Worm (Caenorhabditis elegans): ENCODE measurements around the gene srz-24.

srz-24 gene

ce11 chrIV:4953887-4954286, 27.0 kb downstream of the srz-24 start, which contains the start of gene str-163 (continued):
- TF ChIP-seq hlh-17 (GFP tag; optimal IDR thresholded peaks at IDR 0.05; ENCODE audit: borderline replicate concordance) (no peak), aly-2 (tag; optimal IDR thresholded peaks at IDR 0.05) (no peak)

ce11 chrIV:4945771-4946170, 35.2 kb downstream of the srz-24 start, which contains the start of gene str-169:
Gene str-169, plus strand, starts transcription at chrIV:4946071.
- peak; percentile 17 for TF ChIP-seq fkh-8 (tag; optimal IDR thresholded peaks at IDR 0.05)
- TF ChIP-seq jun-1 (tag; optimal IDR thresholded peaks at IDR 0.05), result no peak

ce11 chrIV:4941681-4942080, 39.2 kb downstream of the srz-24 start, which contains the start of gene Y9C9A.5:
Gene Y9C9A.5, plus strand, starts transcription at chrIV:4941981.
- TF ChIP-seq ces-1 (GFP tag; optimal IDR thresholded peaks at IDR 0.05), result no peak
- TF ChIP-seq blmp-1 (tag; optimal IDR thresholded peaks at IDR 0.05), result no peak
- no peak for TF ChIP-seq skn-1 (tag; optimal IDR thresholded peaks at IDR 0.05)
- TF ChIP-seq nhr-71 (tag; optimal IDR thresholded peaks at IDR 0.05), result no peak
- TF ChIP-seq pax-3 (tag; optimal IDR thresholded peaks at IDR 0.05), result no peak
- no peak for TF ChIP-seq ceh-8 (GFP tag; optimal IDR thresholded peaks at IDR 0.05)
- no peak for TF ChIP-seq rnt-1 (tag; optimal IDR thresholded peaks at IDR 0.05)
- no peak for TF ChIP-seq egl-13 (tag; optimal IDR thresholded peaks at IDR 0.05)
- TF ChIP-seq mef-2 (tag; optimal IDR thresholded peaks at IDR 0.05), result no peak
- TF ChIP-seq C16A3.4 (tag; optimal IDR thresholded peaks at IDR 0.05), result no peak
- TF ChIP-seq fkh-4 (tag; optimal IDR thresholded peaks at IDR 0.05; ENCODE audit: borderline replicate concordance), result no peak
- TF ChIP-seq lin-14 (GFP tag; optimal IDR thresholded peaks at IDR 0.05), result no peak
- no peak for TF ChIP-seq aly-2 (tag; optimal IDR thresholded peaks at IDR 0.05)
- no peak for TF ChIP-seq mep-1 (tag; optimal IDR thresholded peaks at IDR 0.05)
- no peak for TF ChIP-seq aha-1 (tag; optimal IDR thresholded peaks at IDR 0.05)
- TF ChIP-seq irx-1 (tag; optimal IDR thresholded peaks at IDR 0.05), result no peak
- no peak for TF ChIP-seq lsy-2 (tag; optimal IDR thresholded peaks at IDR 0.05)
- no peak for TF ChIP-seq ceh-63 (GFP tag; optimal IDR thresholded peaks at IDR 0.05)
- no peak for TF ChIP-seq C04F5.9 (tag; optimal IDR thresholded peaks at IDR 0.05)

ce11 chrIV:4938664-4939063, 42.3 kb downstream of the srz-24 start, which contains the start of gene str-168:
Gene str-168, plus strand, starts transcription at chrIV:4938964.
- TF ChIP-seq nhr-12 (tag; optimal IDR thresholded peaks at IDR 0.05) (no peak), elt-2 (tag; optimal IDR thresholded peaks at IDR 0.05) (no peak), nhr-90 (tag; optimal IDR thresholded peaks at IDR 0.05; ENCODE audit: poor library complexity) (no peak), lin-35 (GFP tag; optimal IDR thresholded peaks at IDR 0.05) (no peak)

- TF ChIP-seq elt-2 (tag; optimal IDR thresholded peaks at IDR 0.05) (peak; percentile 56), nhr-84 (tag; optimal IDR thresholded peaks at IDR 0.05) (no peak)
These were observed 43.3 kb downstream of the srz-24 start, which contains the start of gene fbxa-86 for ce11 chrIV:4937647-4938046. Gene fbxa-86, minus strand, starts transcription at chrIV:4938013.

ce11 chrIV:4934103-4934502, 46.8 kb downstream of the srz-24 start, which contains the start of gene str-153:
Gene str-153, plus strand, starts transcription at chrIV:4934403.
- TF ChIP-seq sox-4 (tag; optimal IDR thresholded peaks at IDR 0.05), result no peak
- no peak for TF ChIP-seq elt-2 (tag; optimal IDR thresholded peaks at IDR 0.05)
- TF ChIP-seq tbx-2 (tag; optimal IDR thresholded peaks at IDR 0.05), result no peak
- TF ChIP-seq nhr-76 (tag; optimal IDR thresholded peaks at IDR 0.05), result no peak
- no peak for TF ChIP-seq unc-86 (tag; optimal IDR thresholded peaks at IDR 0.05)
- TF ChIP-seq fkh-10 (GFP tag; optimal IDR thresholded peaks at IDR 0.05), result no peak
- TF ChIP-seq mep-1 (tag; optimal IDR thresholded peaks at IDR 0.05), result no peak
